Fruit fly (Drosophila melanogaster): Measurements from ENCODE around the gene CG14837.

Gene CG14837

DNA sequence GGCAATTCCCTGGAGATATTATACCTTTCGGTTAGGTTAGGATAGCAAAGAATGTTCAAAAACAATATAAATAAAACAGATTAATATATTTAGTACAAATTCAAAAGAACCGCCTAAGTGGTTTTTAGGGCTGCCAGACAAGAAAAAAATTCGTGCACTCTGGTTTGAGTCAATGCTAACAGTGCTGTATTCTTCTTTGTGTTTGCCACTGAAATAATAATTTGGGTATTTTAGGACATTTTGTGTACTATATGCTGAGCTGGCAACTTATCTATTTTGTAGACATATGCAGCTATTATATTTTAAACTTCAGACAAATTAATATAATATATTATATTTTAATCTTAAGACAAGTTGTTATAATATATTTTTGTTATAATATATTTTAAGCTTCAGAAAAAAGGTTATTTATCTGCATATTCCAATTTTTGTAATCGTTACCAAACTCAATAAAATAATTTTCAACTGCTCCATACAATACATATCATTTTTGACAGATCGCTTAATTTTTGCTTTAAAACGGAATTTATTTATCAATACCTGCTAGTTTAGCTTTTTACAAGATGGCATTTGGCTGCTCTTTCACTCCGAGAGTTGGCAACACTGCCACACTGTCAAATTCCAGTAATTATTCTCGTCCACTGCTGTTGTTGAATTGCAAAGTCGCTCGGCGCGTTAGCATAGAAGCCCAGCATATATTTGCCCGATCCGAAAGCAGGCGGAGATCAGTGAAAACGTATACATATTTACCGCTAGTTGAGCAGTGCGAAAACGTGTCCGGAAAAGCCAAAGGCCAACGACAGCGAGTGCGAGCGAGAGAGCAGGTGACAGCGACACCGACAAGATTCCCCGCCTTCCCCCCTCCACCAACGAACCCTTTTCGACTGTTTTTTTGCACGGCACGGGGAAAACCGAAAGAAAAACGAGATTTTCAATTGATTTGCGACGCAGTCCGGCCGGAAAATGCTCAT, 49.1 kb downstream of the CG14837 start, which contains the start of gene CG7546:
Gene CG7546, plus strand, starts transcription at position 573 of the 971 bp plus-strand sequence.
- TF ChIP-seq CG17801 (GFP tag; optimal IDR thresholded peaks at IDR 0.05; ENCODE audit: partially characterized antibody), result no peak

dm6 chr3L:7506117-7506516, 53.7 kb downstream of the CG14837 start, which contains the start of gene CG7548:
TSS of gene CG7548 (minus strand) at chr3L:7506217.
- TF ChIP-seq CG17801 (GFP tag; optimal IDR thresholded peaks at IDR 0.05; ENCODE audit: partially characterized antibody), result no peak

Data from ovary, adult (tissue).